Fruit fly (Drosophila melanogaster) whole organism, embryonic: Measurements from ENCODE around the gene sr.

ENCODE experiments used
- Bdp1 ChIP-seq: fragments of 200-800 bp; sonication (Bioruptor generic); optimal IDR thresholded peaks from 3 replicates; lab custom pipeline; 2016; ENCODE audit warnings: missing biosample characterization, missing genetic modification characterization
- CG10321 ChIP-seq: fragments of 200-800 bp; sonication (Bioruptor generic); IDR thresholded peaks from 2 replicates; pipeline ENCODE4 v1.3.6; 2022; ENCODE audit warnings: missing biosample characterization, missing genetic modification characterization
- CG10654 ChIP-seq: fragments of 200-800 bp; sonication (Bioruptor generic); optimal IDR thresholded peaks from 2 replicates; lab custom pipeline; 2016; ENCODE audit warnings: missing biosample characterization, missing genetic modification characterization
- CG14050 ChIP-seq: fragments of 200-800 bp; sonication (Bioruptor generic); IDR thresholded peaks from 3 replicates; pipeline ENCODE4 v1.3.6; 2022; ENCODE audit warnings: missing biosample characterization, missing genetic modification characterization
- CG14667 ChIP-seq: fragments of 200-800 bp; sonication (Bioruptor generic); IDR thresholded peaks from 2 replicates; pipeline ENCODE4 v1.3.6; 2022; ENCODE audit warnings: missing biosample characterization, missing genetic modification characterization
- CG1647 ChIP-seq: fragments of 200-800 bp; sonication (Bioruptor generic); optimal IDR thresholded peaks from 3 replicates; lab custom pipeline; 2016; ENCODE audit warnings: missing biosample characterization, missing genetic modification characterization
- CG17612 ChIP-seq: fragments of 200-800 bp; sonication (Bioruptor generic); IDR thresholded peaks from 2 replicates; pipeline ENCODE4 v1.3.6; 2022; ENCODE audit warnings: missing biosample characterization, missing genetic modification characterization
- CG17912 ChIP-seq: fragments of 200-800 bp; sonication (Bioruptor generic); optimal IDR thresholded peaks from 2 replicates; lab custom pipeline; 2018; ENCODE audit warnings: missing biosample characterization, mild to moderate bottlenecking, missing genetic modification characterization
- CG1792 ChIP-seq: fragments of 200-800 bp; sonication (Bioruptor generic); optimal IDR thresholded peaks from 2 replicates; lab custom pipeline; 2016; ENCODE audit warnings: missing biosample characterization, missing genetic modification characterization
- CG18599 ChIP-seq: fragments of 200-800 bp; sonication (Bioruptor generic); optimal IDR thresholded peaks from 3 replicates; lab custom pipeline; 2017; ENCODE audit warnings: missing biosample characterization, missing genetic modification characterization, mild to moderate bottlenecking, moderate library complexity, missing genetic modification reagents
- CG18764 ChIP-seq: fragments of 200-800 bp; sonication (Bioruptor generic); optimal IDR thresholded peaks from 3 replicates; lab custom pipeline; 2016; ENCODE audit warnings: missing biosample characterization, missing genetic modification characterization
- CG2120 ChIP-seq: fragments of 200-800 bp; sonication (Bioruptor generic); optimal IDR thresholded peaks from 3 replicates; lab custom pipeline; 2016; ENCODE audit warnings: missing biosample characterization, missing genetic modification characterization
- CG2678 ChIP-seq: fragments of 200-800 bp; sonication (Bioruptor generic); optimal IDR thresholded peaks from 3 replicates; lab custom pipeline; 2019; ENCODE audit warnings: missing biosample characterization, mild to moderate bottlenecking, missing genetic modification characterization, moderate library complexity
- CG32532 ChIP-seq: fragments of 200-800 bp; sonication (Bioruptor generic); IDR thresholded peaks from 2 replicates; pipeline ENCODE4 v1.3.6; 2022; ENCODE audit warnings: missing biosample characterization, missing genetic modification characterization
- CG3995 ChIP-seq: fragments of 200-800 bp; sonication (Bioruptor generic); optimal IDR thresholded peaks from 3 replicates; lab custom pipeline; 2016; ENCODE audit warnings: missing biosample characterization, missing genetic modification characterization
- CG43689 ChIP-seq: fragments of 200-800 bp; sonication (Bioruptor generic); IDR thresholded peaks from 2 replicates; pipeline ENCODE4 v1.3.6; 2022; ENCODE audit warnings: missing biosample characterization, missing genetic modification characterization
- CG4820 ChIP-seq: fragments of 200-800 bp; sonication (Bioruptor generic); optimal IDR thresholded peaks from 3 replicates; lab custom pipeline; 2016; ENCODE audit warnings: missing biosample characterization, missing genetic modification characterization
- CG5180 ChIP-seq: fragments of 200-800 bp; sonication (Bioruptor generic); optimal IDR thresholded peaks from 3 replicates; lab custom pipeline; 2017; ENCODE audit warnings: missing biosample characterization, missing genetic modification characterization, mild to moderate bottlenecking, moderate library complexity, missing genetic modification reagents
- CG6689 ChIP-seq: fragments of 200-800 bp; sonication (Bioruptor generic); IDR thresholded peaks from 2 replicates; pipeline ENCODE4 v1.3.6; 2022; ENCODE audit warnings: missing biosample characterization, missing genetic modification characterization
- CG6854 ChIP-seq: fragments of 200-800 bp; sonication (Bioruptor generic); optimal IDR thresholded peaks from 3 replicates; lab custom pipeline; 2017; ENCODE audit warnings: missing biosample characterization, mild to moderate bottlenecking, missing genetic modification characterization
- CG7928 ChIP-seq: fragments of 200-800 bp; sonication (Bioruptor generic); optimal IDR thresholded peaks from 2 replicates; lab custom pipeline; 2017; ENCODE audit warnings: missing biosample characterization, mild to moderate bottlenecking, missing genetic modification characterization
- CG7963 ChIP-seq: fragments of 200-800 bp; sonication (Bioruptor generic); IDR thresholded peaks from 3 replicates; pipeline ENCODE4 v1.3.6; 2022; ENCODE audit warnings: missing biosample characterization, missing genetic modification characterization; ENCODE audit not compliant: partially characterized antibody
- CG9609 ChIP-seq: fragments of 200-800 bp; sonication (Bioruptor generic); optimal IDR thresholded peaks from 3 replicates; lab custom pipeline; 2016; ENCODE audit warnings: missing biosample characterization, missing genetic modification characterization
- CG9876 ChIP-seq: fragments of 200-800 bp; sonication (Bioruptor generic); optimal IDR thresholded peaks from 2 replicates; lab custom pipeline; 2016; ENCODE audit warnings: missing biosample characterization, missing genetic modification characterization
- Deaf1 ChIP-seq: fragments of 200-800 bp; optimal IDR thresholded peaks from 3 replicates; lab custom pipeline; 2019; ENCODE audit warnings: missing biosample characterization, mild to moderate bottlenecking, missing genetic modification characterization, moderate library complexity
- Dfd ChIP-seq, 2 experiments: fragments of >200 bp; optimal IDR thresholded peaks; 2 replicates each; lab custom pipeline; 2017; ENCODE audit warnings: missing biosample characterization in 2 of 2, missing genetic modification characterization in 2 of 2
- Fer2 ChIP-seq: fragments of 200-800 bp; sonication (Bioruptor generic); optimal IDR thresholded peaks from 2 replicates; lab custom pipeline; 2018; ENCODE audit warnings: missing biosample characterization, mild to moderate bottlenecking, missing genetic modification characterization, moderate library complexity
- Fer3 ChIP-seq: fragments of 200-800 bp; sonication (Bioruptor generic); optimal IDR thresholded peaks from 2 replicates; lab custom pipeline; 2018; ENCODE audit warnings: missing biosample characterization, mild to moderate bottlenecking, missing genetic modification characterization, moderate library complexity
- NC2β ChIP-seq: fragments of 200-800 bp; sonication (Bioruptor generic); optimal IDR thresholded peaks from 2 replicates; lab custom pipeline; 2016; ENCODE audit warnings: missing biosample characterization, missing genetic modification characterization
- Oli ChIP-seq: fragments of 200-800 bp; sonication (Bioruptor generic); optimal IDR thresholded peaks from 2 replicates; lab custom pipeline; 2018; ENCODE audit warnings: missing biosample characterization, mild to moderate bottlenecking, missing genetic modification characterization, moderate library complexity
- Opbp ChIP-seq: fragments of 200-800 bp; sonication (Bioruptor generic); IDR thresholded peaks from 3 replicates; pipeline ENCODE4 v1.3.6; 2022; ENCODE audit warnings: missing biosample characterization, missing genetic modification characterization; ENCODE audit not compliant: partially characterized antibody
- Pdp1 ChIP-seq, 2 experiments: fragments of 200-800 bp; sonication (Bioruptor generic); optimal IDR thresholded peaks; 3 replicates each; lab custom pipeline; 2016; ENCODE audit warnings: missing biosample characterization in 2 of 2, missing genetic modification characterization in 2 of 2, mild to moderate bottlenecking in 1 of 2, moderate library complexity in 1 of 2
- az2 ChIP-seq: fragments of 200-800 bp; sonication (Bioruptor generic); optimal IDR thresholded peaks from 3 replicates; lab custom pipeline; 2016; ENCODE audit warnings: missing biosample characterization, missing genetic modification characterization
- corto ChIP-seq: fragments of 200-800 bp; sonication (Bioruptor generic); optimal IDR thresholded peaks from 2 replicates; lab custom pipeline; 2016; ENCODE audit warnings: missing biosample characterization, mild to moderate bottlenecking, missing genetic modification characterization, moderate library complexity
- fd102C ChIP-seq: fragments of 200-800 bp; sonication (Bioruptor generic); optimal IDR thresholded peaks from 2 replicates; lab custom pipeline; 2018; ENCODE audit warnings: missing biosample characterization, mild to moderate bottlenecking, missing genetic modification characterization, moderate library complexity
- fu2 ChIP-seq: fragments of 200-800 bp; sonication (Bioruptor generic); optimal IDR thresholded peaks from 2 replicates; lab custom pipeline; 2016; ENCODE audit warnings: missing biosample characterization, missing genetic modification characterization
- h ChIP-seq: fragments of >200 bp; optimal IDR thresholded peaks from 2 replicates; lab custom pipeline; 2017
- ind ChIP-seq: fragments of 200-800 bp; sonication (Bioruptor generic); optimal IDR thresholded peaks from 3 replicates; lab custom pipeline; 2016; ENCODE audit warnings: missing biosample characterization, missing genetic modification characterization
- nom ChIP-seq: fragments of 200-800 bp; sonication (Bioruptor generic); optimal IDR thresholded peaks from 2 replicates; lab custom pipeline; 2017; ENCODE audit warnings: missing biosample characterization, missing genetic modification characterization, mild to moderate bottlenecking, moderate library complexity, missing genetic modification reagents
- org-1 ChIP-seq: fragments of 200-800 bp; sonication (Bioruptor generic); optimal IDR thresholded peaks from 2 replicates; lab custom pipeline; 2017; ENCODE audit warnings: missing biosample characterization, missing genetic modification characterization
- pho ChIP-seq: fragments of 200-800 bp; sonication (Bioruptor generic); optimal IDR thresholded peaks from 2 replicates; lab custom pipeline; 2016; ENCODE audit warnings: missing biosample characterization, missing genetic modification characterization
- sim ChIP-seq: fragments of 200-800 bp; sonication (Bioruptor generic); IDR thresholded peaks from 2 replicates; pipeline ENCODE4 v1.3.6; 2022; ENCODE audit warnings: missing biosample characterization, missing genetic modification characterization
- ssp ChIP-seq: fragments of 200-800 bp; sonication (Bioruptor generic); IDR thresholded peaks from 2 replicates; pipeline ENCODE4 v1.3.6; 2022; ENCODE audit warnings: missing biosample characterization, missing genetic modification characterization
- tgo ChIP-seq: fragments of 200-800 bp; sonication (Bioruptor generic); IDR thresholded peaks from 3 replicates; pipeline ENCODE4 v1.3.6; 2022; ENCODE audit warnings: missing biosample characterization, missing genetic modification characterization
- tll ChIP-seq, 2 experiments: fragments of 200-800 bp in 1 of 2; fragments of >200 bp in 1 of 2; sonication (Bioruptor generic) in 1 of 2; optimal IDR thresholded peaks; 2 replicates each; lab custom pipeline; 2017 to 2019; ENCODE audit warnings: missing biosample characterization in 2 of 2, missing genetic modification characterization in 2 of 2, mild to moderate bottlenecking in 1 of 2, moderate library complexity in 1 of 2
- tna ChIP-seq: fragments of 200-800 bp; sonication (Bioruptor generic); IDR thresholded peaks from 2 replicates; pipeline ENCODE4 v1.3.6; 2022; ENCODE audit warnings: missing biosample characterization, missing genetic modification characterization; ENCODE audit not compliant: partially characterized antibody
- trem ChIP-seq: fragments of 200-800 bp; optimal IDR thresholded peaks from 3 replicates; lab custom pipeline; 2019; ENCODE audit warnings: missing biosample characterization, mild to moderate bottlenecking, missing genetic modification characterization, moderate library complexity
- unpg ChIP-seq: fragments of 200-800 bp; sonication (Bioruptor generic); optimal IDR thresholded peaks from 3 replicates; lab custom pipeline; 2018; ENCODE audit warnings: missing biosample characterization, mild to moderate bottlenecking, missing genetic modification characterization, moderate library complexity

Gene sr

dm6 chr3R:18171983-18172967, 81.7 kb downstream of the sr start (continued):
- TF ChIP-seq pho (GFP tag; lab: Kevin White, UChicago) = peak; percentile 90
- TF ChIP-seq CG43689 (GFP tag; lab: Robert Waterston, UW) = peak; percentile 45; the same call in 1 of the 2 replicates
- TF ChIP-seq ind (GFP tag; lab: Kevin White, UChicago) = peak; percentile 92
- peak; percentile 40 for TF ChIP-seq CG17912 (GFP tag; lab: Kevin White, UChicago)
- TF ChIP-seq Dfd (GFP tag; optimal IDR thresholded peaks at IDR 0.05; lab: Kevin White, UChicago) = no peak
- peak; percentile 93 for TF ChIP-seq unpg (GFP tag; lab: Kevin White, UChicago)
- peak; percentile 90 for TF ChIP-seq Fer3 (tag; lab: Kevin White, UChicago)
- peak in 1 of 2 experiments; percentile 52 for TF ChIP-seq tll (GFP tag; optimal IDR thresholded peaks at IDR 0.05; lab: Kevin White, UChicago)
- TF ChIP-seq tna (GFP tag; lab: Robert Waterston, UW) = no peak
- peak; percentile 95 for TF ChIP-seq CG18599 (GFP tag; lab: Kevin White, UChicago)
- TF ChIP-seq CG9876 (GFP tag; lab: Kevin White, UChicago) = peak; percentile 86
- TF ChIP-seq CG2120 (GFP tag; lab: Kevin White, UChicago) = peak; percentile 94
- TF ChIP-seq CG6689 (GFP tag; lab: Robert Waterston, UW) = peak; percentile 92
- TF ChIP-seq fd102C = peak; percentile 45
- TF ChIP-seq CG9609 (GFP tag; lab: Kevin White, UChicago) = peak; percentile 93
- TF ChIP-seq CG10654 (GFP tag; lab: Kevin White, UChicago) = peak; percentile 89
- TF ChIP-seq trem (tag; lab: Kevin White, UChicago) = peak; percentile 86
- TF ChIP-seq sim (GFP tag; lab: Robert Waterston, UW) = no peak
- no peak for TF ChIP-seq h (lab: Kevin White, UChicago)
- no peak for TF ChIP-seq Deaf1 (tag; lab: Kevin White, UChicago)
- TF ChIP-seq CG5180 (GFP tag; lab: Kevin White, UChicago) = peak; percentile 84
- TF ChIP-seq CG18764 (GFP tag; lab: Kevin White, UChicago) = peak; percentile 90
- peak; percentile 81 for TF ChIP-seq CG14050
- peak; percentile 94 for TF ChIP-seq org-1 (GFP tag; lab: Kevin White, UChicago)
- TF ChIP-seq CG10321 = peak; percentile 54; the same call in 1 of the 2 replicates
- TF ChIP-seq Oli (tag; lab: Kevin White, UChicago) = peak; percentile 95
- peak; percentile 89 for TF ChIP-seq CG6854
- peak; percentile 86 to 92 for TF ChIP-seq Pdp1 (GFP tag; optimal IDR thresholded peaks at IDR 0.05; lab: Kevin White, UChicago)
- TF ChIP-seq az2 = peak; percentile 95
- peak; percentile 81 for TF ChIP-seq CG1647 (GFP tag; lab: Kevin White, UChicago)
- peak; percentile 85 for TF ChIP-seq Bdp1 (GFP tag; lab: Kevin White, UChicago)
- peak; percentile 93 for TF ChIP-seq CG4820
- TF ChIP-seq corto = peak; percentile 36
- TF ChIP-seq CG14667 (GFP tag; lab: Robert Waterston, UW) = peak; percentile 79
- TF ChIP-seq CG7928 (GFP tag; lab: Kevin White, UChicago) = peak; percentile 56
- TF ChIP-seq Opbp = no peak
- TF ChIP-seq nom (GFP tag; lab: Kevin White, UChicago) = no peak
- TF ChIP-seq NC2β (GFP tag; lab: Kevin White, UChicago) = peak; percentile 88
- TF ChIP-seq tgo (GFP tag; lab: Robert Waterston, UW) = peak; percentile 91
- peak; percentile 83 for TF ChIP-seq CG1792 (GFP tag; lab: Kevin White, UChicago)
- peak; percentile 90 for TF ChIP-seq fu2 (GFP tag; lab: Kevin White, UChicago)
- peak; percentile 71 for TF ChIP-seq CG17612
- peak; percentile 90 for TF ChIP-seq CG32532 (GFP tag; lab: Robert Waterston, UW)
- TF ChIP-seq ssp (GFP tag; lab: Robert Waterston, UW) = peak; percentile 81
- no peak for TF ChIP-seq CG7963 (GFP tag; lab: Robert Waterston, UW)
- TF ChIP-seq Fer2 (tag; lab: Kevin White, UChicago) = peak; percentile 85
- peak; percentile 97 for TF ChIP-seq CG2678 (tag; lab: Kevin White, UChicago)
- TF ChIP-seq CG3995 (GFP tag; lab: Kevin White, UChicago) = peak; percentile 66
